In genomic region chrII:5049249-5049648, ce11 we compare ENCODE assay signal across 5 worm cellular contexts.
TF ChIP-seq lines count a peak whose summit lies in the region.

No protein-coding gene starts in this region.

TF ChIP-seq in whole organism, L1 larva, 84 proteins besides CTCF, POLR2A, EP300 and RAD21 (continues in another document):
- TF ChIP-seq fos-1 (tag; optimal IDR thresholded peaks at IDR 0.05; lab: Kevin White, UChicago): no peak
- peak; percentile 43 for TF ChIP-seq lin-14 (GFP tag; optimal IDR thresholded peaks at IDR 0.05; lab: Kevin White, UChicago)
- peak; percentile 38 for TF ChIP-seq nhr-20 (tag; optimal IDR thresholded peaks at IDR 0.05; lab: Kevin White, UChicago)
- no peak for TF ChIP-seq ceh-63 (GFP tag; optimal IDR thresholded peaks at IDR 0.05; lab: Kevin White, UChicago)
- peak; percentile 10 for TF ChIP-seq nhr-90 (tag; optimal IDR thresholded peaks at IDR 0.05; lab: Kevin White, UChicago; ENCODE audit: poor library complexity)
- TF ChIP-seq nhr-85 (tag; lab: Kevin White, UChicago): peak; percentile 77
- TF ChIP-seq ztf-4 (tag; optimal IDR thresholded peaks at IDR 0.05; lab: Kevin White, UChicago): no peak
- no peak for TF ChIP-seq efl-3 (GFP tag; optimal IDR thresholded peaks at IDR 0.05; lab: Kevin White, UChicago)
- TF ChIP-seq nhr-12 (tag; optimal IDR thresholded peaks at IDR 0.05; lab: Kevin White, UChicago): no peak
- peak; percentile 48 for TF ChIP-seq grh-1 (GFP tag; IDR thresholded peaks at IDR 0.05; lab: Robert Waterston, UW)
- TF ChIP-seq fkh-10 (GFP tag; optimal IDR thresholded peaks at IDR 0.05; lab: Kevin White, UChicago): no peak
- TF ChIP-seq nhr-11 (tag; optimal IDR thresholded peaks at IDR 0.05; lab: Kevin White, UChicago): no peak
- peak; percentile 16 for TF ChIP-seq mep-1 (tag; optimal IDR thresholded peaks at IDR 0.05; lab: Kevin White, UChicago)
- TF ChIP-seq lin-13 (GFP tag; optimal IDR thresholded peaks at IDR 0.05; lab: Kevin White, UChicago): no peak
- TF ChIP-seq dsc-1 (tag; optimal IDR thresholded peaks at IDR 0.05; lab: Kevin White, UChicago): no peak
- TF ChIP-seq nhr-77 (tag; optimal IDR thresholded peaks at IDR 0.05; lab: Kevin White, UChicago): no peak
- no peak for TF ChIP-seq sup-37 (GFP tag; optimal IDR thresholded peaks at IDR 0.05; lab: Kevin White, UChicago)
- TF ChIP-seq unc-86 (tag; optimal IDR thresholded peaks at IDR 0.05; lab: Kevin White, UChicago): no peak
- peak; percentile 42 for TF ChIP-seq blmp-1 (tag; optimal IDR thresholded peaks at IDR 0.05; lab: Kevin White, UChicago)

TF ChIP-seq in whole organism, L2 larva, 48 proteins besides CTCF, POLR2A, EP300 and RAD21 (continues in another document):
- TF ChIP-seq snpc-4 (tag; optimal IDR thresholded peaks at IDR 0.05; lab: Kevin White, UChicago) (no peak), sem-4 (tag; optimal IDR thresholded peaks at IDR 0.05; lab: Kevin White, UChicago) (peak; percentile 31), peb-1 (tag; optimal IDR thresholded peaks at IDR 0.05; lab: Kevin White, UChicago) (no peak), unc-62 (GFP tag; optimal IDR thresholded peaks at IDR 0.05; lab: Kevin White, UChicago) (no peak), crh-2 (tag; optimal IDR thresholded peaks at IDR 0.05; lab: Kevin White, UChicago) (peak; percentile 64), elt-3 (tag; optimal IDR thresholded peaks at IDR 0.05; lab: Kevin White, UChicago) (no peak), Y55F3AM.14 (GFP tag; optimal IDR thresholded peaks at IDR 0.05; lab: Kevin White, UChicago) (no peak), lsy-2 (tag; optimal IDR thresholded peaks at IDR 0.05; lab: Kevin White, UChicago) (peak in 1 of 2 experiments; percentile 29), unc-55 (GFP tag; optimal IDR thresholded peaks at IDR 0.05; lab: Kevin White, UChicago) (no peak), lin-11 (tag; optimal IDR thresholded peaks at IDR 0.05; lab: Kevin White, UChicago) (no peak), nhr-129 (tag; optimal IDR thresholded peaks at IDR 0.05; lab: Kevin White, UChicago) (peak; percentile 5), alr-1 (tag; optimal IDR thresholded peaks at IDR 0.05; lab: Kevin White, UChicago) (no peak), egl-27 (tag; optimal IDR thresholded peaks at IDR 0.05; lab: Kevin White, UChicago) (peak; percentile 28), lin-39 (tag; optimal IDR thresholded peaks at IDR 0.05; lab: Kevin White, UChicago) (no peak), ceh-16 (tag; optimal IDR thresholded peaks at IDR 0.05; lab: Kevin White, UChicago) (no peak), nhr-23 (tag; optimal IDR thresholded peaks at IDR 0.05; lab: Kevin White, UChicago) (no peak), unc-39 (tag; optimal IDR thresholded peaks at IDR 0.05; lab: Kevin White, UChicago) (no peak), elt-1 (tag; optimal IDR thresholded peaks at IDR 0.05; lab: Kevin White, UChicago) (no peak), zag-1 (tag; optimal IDR thresholded peaks at IDR 0.05; lab: Kevin White, UChicago) (no peak), ztf-4 (tag; optimal IDR thresholded peaks at IDR 0.05; lab: Kevin White, UChicago) (no peak)

TF ChIP-seq in whole organism, L3 larva, 47 proteins besides CTCF, POLR2A, EP300 and RAD21:
- no peak for TF ChIP-seq ztf-11 (tag; optimal IDR thresholded peaks at IDR 0.05; lab: Kevin White, UChicago)
- TF ChIP-seq daf-12 (tag; optimal IDR thresholded peaks at IDR 0.05; lab: Kevin White, UChicago): no peak
- TF ChIP-seq nfya-1 (tag; optimal IDR thresholded peaks at IDR 0.05; lab: Kevin White, UChicago; ENCODE audit: insufficient read depth): peak; percentile 17
- TF ChIP-seq nhr-43 (tag; optimal IDR thresholded peaks at IDR 0.05; lab: Kevin White, UChicago; ENCODE audit: poor library complexity, severe bottlenecking): peak; percentile 13
- TF ChIP-seq ceh-28 (tag; optimal IDR thresholded peaks at IDR 0.05; lab: Kevin White, UChicago): peak; percentile 5
- TF ChIP-seq nhr-23 (tag; optimal IDR thresholded peaks at IDR 0.05; lab: Kevin White, UChicago): peak; percentile 48
- peak; percentile 58 for TF ChIP-seq nhr-25 (tag; optimal IDR thresholded peaks at IDR 0.05; lab: Kevin White, UChicago)
- TF ChIP-seq elt-3 (tag; optimal IDR thresholded peaks at IDR 0.05; lab: Kevin White, UChicago): peak in 1 of 3 experiments; percentile 14
- TF ChIP-seq egl-27 (tag; optimal IDR thresholded peaks at IDR 0.05; lab: Kevin White, UChicago): no peak
- TF ChIP-seq mdl-1 (tag; optimal IDR thresholded peaks at IDR 0.05; lab: Kevin White, UChicago): no peak
- TF ChIP-seq unc-62 (GFP tag; optimal IDR thresholded peaks at IDR 0.05; lab: Kevin White, UChicago): peak; percentile 56
- no peak for TF ChIP-seq fkh-10 (GFP tag; optimal IDR thresholded peaks at IDR 0.05; lab: Kevin White, UChicago)
- no peak for TF ChIP-seq nhr-76 (tag; optimal IDR thresholded peaks at IDR 0.05; lab: Kevin White, UChicago)
- TF ChIP-seq jun-1 (tag; optimal IDR thresholded peaks at IDR 0.05; lab: Kevin White, UChicago): no peak

TF ChIP-seq in whole organism, L4 larva, 104 proteins besides CTCF, POLR2A, EP300 and RAD21 (continues in another document):
- TF ChIP-seq unc-62 (GFP tag; optimal IDR thresholded peaks at IDR 0.05 in 1 of 2; lab: Kevin White, UChicago) (peak in 1 of 2 experiments; percentile 99), unc-62 (tag; optimal IDR thresholded peaks at IDR 0.05; lab: Kevin White, UChicago) (no peak), madf-5 (GFP tag; IDR thresholded peaks at IDR 0.05; lab: Robert Waterston, UW) (no peak), T26A8.4 (GFP tag; IDR thresholded peaks at IDR 0.05; lab: Robert Waterston, UW) (no peak), lsy-2 (tag; optimal IDR thresholded peaks at IDR 0.05; lab: Kevin White, UChicago) (peak in 1 of 2 experiments; percentile 22), nhr-237 (tag; optimal IDR thresholded peaks at IDR 0.05; lab: Kevin White, UChicago) (no peak), aha-1 (tag; lab: Kevin White, UChicago) (peak; percentile 61), mep-1 (tag; optimal IDR thresholded peaks at IDR 0.05; lab: Kevin White, UChicago) (peak; percentile 9), egl-43 (GFP tag; IDR thresholded peaks at IDR 0.05; lab: Robert Waterston, UW) (no peak), fkh-10 (GFP tag; optimal IDR thresholded peaks at IDR 0.05; lab: Kevin White, UChicago) (no peak), nhr-102 (tag; optimal IDR thresholded peaks at IDR 0.05; lab: Kevin White, UChicago) (no peak), mdl-1 (tag; optimal IDR thresholded peaks at IDR 0.05; lab: Kevin White, UChicago) (peak in 1 of 2 experiments; percentile 35), nhr-28 (tag; optimal IDR thresholded peaks at IDR 0.05; lab: Kevin White, UChicago) (peak; percentile 50), hlh-30 (tag; optimal IDR thresholded peaks at IDR 0.05; lab: Kevin White, UChicago; ENCODE audit: insufficient read depth) (peak; percentile 1), cey-2 (tag; optimal IDR thresholded peaks at IDR 0.05; lab: Kevin White, UChicago; ENCODE audit: borderline replicate concordance, insufficient read depth) (peak; percentile 77), D1046.2 (GFP tag; IDR thresholded peaks at IDR 0.05; lab: Robert Waterston, UW) (no peak), pqm-1 (tag; optimal IDR thresholded peaks at IDR 0.05; lab: Kevin White, UChicago) (no peak), dmd-8 (GFP tag; IDR thresholded peaks at IDR 0.05; lab: Robert Waterston, UW) (no peak), hlh-11 (tag; optimal IDR thresholded peaks at IDR 0.05; lab: Kevin White, UChicago) (peak; percentile 25), sdz-12 (GFP tag; optimal IDR thresholded peaks at IDR 0.05; lab: Kevin White, UChicago) (no peak), daf-19 (GFP tag; conservative IDR thresholded peaks at IDR 0.05; lab: Robert Waterston, UW) (no peak), zfp-2 (tag; optimal IDR thresholded peaks at IDR 0.05; lab: Kevin White, UChicago) (no peak), mxl-3 (GFP tag; optimal IDR thresholded peaks at IDR 0.05; lab: Kevin White, UChicago) (peak; percentile 56), daf-8 (GFP tag; IDR thresholded peaks at IDR 0.05; lab: Robert Waterston, UW) (no peak)

TF ChIP-seq in whole organism, young adult, 124 proteins besides CTCF, POLR2A, EP300 and RAD21:
- peak; percentile 45 for TF ChIP-seq lin-40 (tag; optimal IDR thresholded peaks at IDR 0.05; lab: Kevin White, UChicago)
- peak; percentile 47 for TF ChIP-seq ceh-27 (GFP tag; optimal IDR thresholded peaks at IDR 0.05; lab: Kevin White, UChicago)
- no peak for TF ChIP-seq ceh-40 (GFP tag; IDR thresholded peaks at IDR 0.05; lab: Robert Waterston, UW)
- no peak for TF ChIP-seq snpc-1.3 (tag; optimal IDR thresholded peaks at IDR 0.05; lab: Kevin White, UChicago; ENCODE audit: insufficient read depth)
- TF ChIP-seq unc-62 (GFP tag; optimal IDR thresholded peaks at IDR 0.05; lab: Kevin White, UChicago): peak; percentile 37
